Worm (Caenorhabditis elegans) whole organism, midembryonic: ENCODE results near the gene T05G5.5.

ENCODE experiments used
- T22C8.4 ChIP-seq: fragments of 200-800 bp; sonication (Bioruptor generic); IDR thresholded peaks from 2 replicates; pipeline ENCODE4 v1.3.6; 2022; ENCODE audit warnings: missing genetic modification characterization, missing compliant biosample characterization
- cog-1 ChIP-seq: sonication (generic microtip); optimal IDR thresholded peaks from 2 replicates; lab custom pipeline; 2016; ENCODE audit warnings: missing genetic modification characterization, missing compliant biosample characterization
- flt-1 ChIP-seq: fragments of 200-800 bp; sonication (Bioruptor generic); IDR thresholded peaks from 2 replicates; pipeline ENCODE4 v1.3.6; 2022; ENCODE audit warnings: missing genetic modification characterization, missing compliant biosample characterization
- klf-2 ChIP-seq: fragments of 200-800 bp; sonication (Bioruptor generic); conservative IDR thresholded peaks from 2 replicates; pipeline ENCODE4 v1.3.6; 2022; ENCODE audit warnings: missing genetic modification reagents, missing genetic modification characterization, missing compliant biosample characterization
- med-1 ChIP-seq: sonication (generic microtip); optimal IDR thresholded peaks from 2 replicates; lab custom pipeline; 2017; ENCODE audit warnings: missing genetic modification characterization, mild to moderate bottlenecking, missing compliant biosample characterization, antibody characterized with exemption, missing genetic modification reagents; ENCODE audit not compliant: insufficient read depth
- ref-1 ChIP-seq: fragments of 200-800 bp; sonication (Bioruptor generic); conservative IDR thresholded peaks from 2 replicates; pipeline ENCODE4 v1.3.6; 2022; ENCODE audit warnings: missing genetic modification reagents, missing genetic modification characterization, missing compliant biosample characterization
- tab-1 ChIP-seq: fragments of 200-800 bp; sonication (Bioruptor generic); IDR thresholded peaks from 2 replicates; pipeline ENCODE4 v1.3.6; 2022; ENCODE audit warnings: missing genetic modification characterization, missing compliant biosample characterization
- ztf-23 ChIP-seq: fragments of 200-800 bp; sonication (Bioruptor generic); IDR thresholded peaks from 2 replicates; pipeline ENCODE4 v1.3.6; 2022; ENCODE audit warnings: missing genetic modification reagents, missing genetic modification characterization, missing compliant biosample characterization

- TF ChIP-seq tab-1 (GFP tag; lab: Robert Waterston, UW) (no peak), klf-2 (GFP tag; lab: Robert Waterston, UW) (no peak), ref-1 (GFP tag; lab: Robert Waterston, UW) (no peak), med-1 (GFP tag; lab: Kevin White, UChicago) (no peak), cog-1 (tag; lab: Kevin White, UChicago) (peak; percentile 64), flt-1 (GFP tag; lab: Robert Waterston, UW) (no peak), T22C8.4 (GFP tag; lab: Robert Waterston, UW) (no peak), ztf-23 (GFP tag; lab: Robert Waterston, UW) (0 out of 2 replicates have a peak, but pooled peaks have one; percentile 57)
These were observed 47.3 kb downstream of the T05G5.5 start for ce11 chrIII:9703747-9704605.
